Worm (Caenorhabditis elegans) whole organism, L1 larva: Measurements from ENCODE around the gene C54E10.7.
"Not testable (repeated sequence)": the region's sequence is repeated elsewhere in the genome, so short reads cannot be mapped to it uniquely, and the experiment has no call there.

ENCODE experiments used
- C04F5.9 ChIP-seq: sonication (generic microtip); optimal IDR thresholded peaks from 2 replicates; lab custom pipeline; 2016; ENCODE audit warnings: missing genetic modification characterization, missing compliant biosample characterization
- C16A3.4 ChIP-seq: fragments of 150-350 bp; optimal IDR thresholded peaks from 2 replicates; lab custom pipeline; 2014; ENCODE audit warnings: missing biosample characterization, missing genetic modification characterization
- aha-1 ChIP-seq: fragments of 150-350 bp; optimal IDR thresholded peaks from 2 replicates; lab custom pipeline; 2014; ENCODE audit warnings: missing biosample characterization, missing genetic modification characterization
- alr-1 ChIP-seq: fragments of 200-800 bp; sonication (Bioruptor generic); optimal IDR thresholded peaks from 2 replicates; lab custom pipeline; 2018; ENCODE audit warnings: borderline replicate concordance, mild to moderate bottlenecking, missing genetic modification characterization, missing compliant biosample characterization
- aly-2 ChIP-seq: fragments of 150-350 bp; optimal IDR thresholded peaks from 2 replicates; lab custom pipeline; 2014; ENCODE audit warnings: missing biosample characterization, missing genetic modification characterization
- ama-1 ChIP-seq: fragments of 150-350 bp; optimal IDR thresholded peaks from 2 replicates; lab custom pipeline; 2014
- blmp-1 ChIP-seq: fragments of 150-350 bp; optimal IDR thresholded peaks from 2 replicates; lab custom pipeline; 2014; ENCODE audit warnings: missing biosample characterization, missing genetic modification characterization
- ceh-8 ChIP-seq: fragments of 200-800 bp; sonication (Bioruptor generic); optimal IDR thresholded peaks from 2 replicates; lab custom pipeline; 2018; ENCODE audit warnings: mild to moderate bottlenecking, missing genetic modification characterization, moderate library complexity, missing compliant biosample characterization
- ceh-90 ChIP-seq: sonication (generic microtip); optimal IDR thresholded peaks from 2 replicates; lab custom pipeline; 2016; ENCODE audit warnings: missing genetic modification characterization, missing compliant biosample characterization
- ces-1 ChIP-seq: fragments of 150-350 bp; optimal IDR thresholded peaks from 2 replicates; lab custom pipeline; 2014; ENCODE audit warnings: missing biosample characterization, missing genetic modification reagents, missing genetic modification characterization
- dpl-1 ChIP-seq, 3 experiments: fragments of 150-350 bp in 2 of 3; sonication (generic microtip) in 1 of 3; optimal IDR thresholded peaks; 2 replicates each; lab custom pipeline; 2014 to 2017; ENCODE audit warnings: missing biosample characterization in 3 of 3, missing genetic modification characterization in 3 of 3, missing genetic modification reagents in 3 of 3
- dsc-1 ChIP-seq: sonication (generic microtip); optimal IDR thresholded peaks from 2 replicates; lab custom pipeline; 2016; ENCODE audit warnings: mild to moderate bottlenecking, missing genetic modification characterization, missing compliant biosample characterization
- efl-1 ChIP-seq, 4 experiments: fragments of 150-350 bp; optimal IDR thresholded peaks in 3 of 4; peaks in 1 of 4; 1 replicate in 1 of 4; 2 replicates in 3 of 4; lab custom pipeline; 2014; ENCODE audit warnings: missing biosample characterization in 2 of 4, missing genetic modification characterization in 2 of 4, missing genetic modification reagents in 2 of 4
- egl-13 ChIP-seq: sonication (generic microtip); optimal IDR thresholded peaks from 2 replicates; lab custom pipeline; 2016; ENCODE audit warnings: missing genotype, missing genetic modification reagents, missing genetic modification characterization, missing compliant biosample characterization
- egl-27 ChIP-seq, 2 experiments: fragments of 150-350 bp in 1 of 2; sonication (generic microtip); optimal IDR thresholded peaks; 3 replicates each; lab custom pipeline; 2017 to 2018; ENCODE audit warnings: missing biosample characterization in 2 of 2, missing genetic modification characterization in 2 of 2, missing genetic modification reagents in 2 of 2
- ets-5 ChIP-seq: fragments of 200-800 bp; sonication (Bioruptor generic); IDR thresholded peaks from 2 replicates; pipeline ENCODE4 v1.3.6; 2022; ENCODE audit warnings: missing genetic modification characterization, missing compliant biosample characterization
- fkh-4 ChIP-seq: sonication (generic microtip); optimal IDR thresholded peaks from 2 replicates; lab custom pipeline; 2016; ENCODE audit warnings: missing compliant biosample characterization, missing genetic modification characterization, borderline replicate concordance
- fos-1 ChIP-seq: fragments of 150-350 bp; optimal IDR thresholded peaks from 2 replicates; lab custom pipeline; 2014; ENCODE audit warnings: missing biosample characterization, missing genetic modification characterization
- hlh-17 ChIP-seq: fragments of 200-800 bp; sonication (Bioruptor generic); optimal IDR thresholded peaks from 2 replicates; lab custom pipeline; 2018; ENCODE audit warnings: missing genetic modification characterization, mild to moderate bottlenecking, missing compliant biosample characterization, moderate library complexity, borderline replicate concordance
- irx-1 ChIP-seq: sonication (generic microtip); optimal IDR thresholded peaks from 2 replicates; lab custom pipeline; 2016; ENCODE audit warnings: missing genetic modification characterization, missing compliant biosample characterization
- isw-1 ChIP-seq: fragments of 200-800 bp; sonication (Bioruptor generic); IDR thresholded peaks from 2 replicates; pipeline ENCODE4 v1.3.6; 2022; ENCODE audit warnings: missing genetic modification characterization, missing compliant biosample characterization
- lsy-2 ChIP-seq, 2 experiments: fragments of 150-350 bp; optimal IDR thresholded peaks; 2 replicates each; lab custom pipeline; 2014; ENCODE audit warnings: missing biosample characterization in 2 of 2, missing genetic modification characterization in 2 of 2
- mdl-1 ChIP-seq, 2 experiments: fragments of 150-350 bp; optimal IDR thresholded peaks; 2 replicates each; lab custom pipeline; 2014 to 2017; ENCODE audit warnings: missing biosample characterization in 2 of 2, missing genetic modification characterization in 2 of 2, inconsistent platforms in 1 of 2
- mef-2 ChIP-seq: fragments of 150-350 bp; optimal IDR thresholded peaks from 2 replicates; lab custom pipeline; 2014; ENCODE audit warnings: missing biosample characterization, missing genetic modification characterization
- nhr-11 ChIP-seq: fragments of 150-350 bp; optimal IDR thresholded peaks from 2 replicates; lab custom pipeline; 2014; ENCODE audit warnings: missing biosample characterization, missing genetic modification characterization
- nhr-20 ChIP-seq: sonication (generic microtip); optimal IDR thresholded peaks from 2 replicates; lab custom pipeline; 2016; ENCODE audit warnings: mild to moderate bottlenecking, missing genetic modification characterization, missing compliant biosample characterization
- nhr-237 ChIP-seq: fragments of 150-350 bp; optimal IDR thresholded peaks from 2 replicates; lab custom pipeline; 2014; ENCODE audit warnings: missing biosample characterization, missing genetic modification characterization
- nhr-47 ChIP-seq: sonication (generic microtip); optimal IDR thresholded peaks from 2 replicates; lab custom pipeline; 2016; ENCODE audit warnings: mild to moderate bottlenecking, missing genetic modification characterization, moderate library complexity, missing compliant biosample characterization
- nhr-84 ChIP-seq: sonication (generic microtip); optimal IDR thresholded peaks from 2 replicates; lab custom pipeline; 2017; ENCODE audit warnings: missing biosample characterization, missing genetic modification characterization
- pag-3 ChIP-seq: sonication (generic microtip); optimal IDR thresholded peaks from 2 replicates; lab custom pipeline; 2017; ENCODE audit warnings: missing genetic modification characterization, mild to moderate bottlenecking, missing compliant biosample characterization, antibody characterized with exemption, borderline replicate concordance; ENCODE audit not compliant: insufficient read depth
- pax-3 ChIP-seq: fragments of 200-800 bp; sonication (Bioruptor generic); optimal IDR thresholded peaks from 2 replicates; lab custom pipeline; 2018; ENCODE audit warnings: mild to moderate bottlenecking, missing genetic modification characterization, moderate library complexity, missing compliant biosample characterization
- snpc-4 ChIP-seq: fragments of 150-350 bp; optimal IDR thresholded peaks from 2 replicates; lab custom pipeline; 2014; ENCODE audit warnings: missing biosample characterization, missing genetic modification characterization
- sox-4 ChIP-seq: sonication (generic microtip); optimal IDR thresholded peaks from 2 replicates; lab custom pipeline; 2016; ENCODE audit warnings: missing genetic modification characterization, missing compliant biosample characterization
- swsn-7 ChIP-seq: sonication (generic microtip); optimal IDR thresholded peaks from 2 replicates; lab custom pipeline; 2016; ENCODE audit warnings: missing genetic modification characterization, missing compliant biosample characterization
- tlp-1 ChIP-seq: fragments of 150-350 bp; optimal IDR thresholded peaks from 2 replicates; lab custom pipeline; 2014; ENCODE audit warnings: missing biosample characterization, missing genetic modification characterization
- unc-30 ChIP-seq: sonication (generic microtip); optimal IDR thresholded peaks from 2 replicates; lab custom pipeline; 2017; ENCODE audit warnings: missing biosample characterization, missing genetic modification characterization
- unc-62 ChIP-seq: fragments of 150-350 bp; optimal IDR thresholded peaks from 2 replicates; lab custom pipeline; 2014; ENCODE audit warnings: missing biosample characterization, missing genetic modification reagents, missing genetic modification characterization
- unc-86 ChIP-seq: sonication (generic microtip); optimal IDR thresholded peaks from 2 replicates; lab custom pipeline; 2016; ENCODE audit warnings: missing genetic modification characterization, missing compliant biosample characterization
- unc-98 ChIP-seq: fragments of 200-800 bp; sonication (Bioruptor generic); IDR thresholded peaks from 2 replicates; pipeline ENCODE4 v1.3.6; 2022; ENCODE audit warnings: missing genetic modification characterization, missing compliant biosample characterization
- vab-15 ChIP-seq: sonication (generic microtip); optimal IDR thresholded peaks from 2 replicates; lab custom pipeline; 2017; ENCODE audit warnings: missing genotype, mild to moderate bottlenecking, missing genetic modification characterization, missing compliant biosample characterization
- xbp-1 ChIP-seq: sonication (generic microtip); optimal IDR thresholded peaks from 2 replicates; lab custom pipeline; 2016; ENCODE audit warnings: missing genetic modification characterization, missing compliant biosample characterization
- zag-1 ChIP-seq: fragments of 150-350 bp; optimal IDR thresholded peaks from 2 replicates; lab custom pipeline; 2014; ENCODE audit warnings: missing biosample characterization, missing genetic modification characterization
- zip-4 ChIP-seq: fragments of 200-800 bp; sonication (Bioruptor generic); optimal IDR thresholded peaks from 2 replicates; lab custom pipeline; 2018; ENCODE audit warnings: mild to moderate bottlenecking, missing genetic modification characterization, moderate library complexity, missing compliant biosample characterization
- ztf-4 ChIP-seq: fragments of 150-350 bp; optimal IDR thresholded peaks from 2 replicates; lab custom pipeline; 2014; ENCODE audit warnings: missing biosample characterization, missing genetic modification characterization

Gene C54E10.7

ce11 chrV:18811360-18811759, at the start of gene C54E10.7:
C54E10.7 (plus strand) TSS chrV:18811660.
- TF ChIP-seq zip-4 (GFP tag; lab: Kevin White, UChicago) (no peak), ztf-4 (tag; lab: Kevin White, UChicago) (no peak), ama-1 (lab: Kevin White, UChicago) (no peak), unc-86 (tag; lab: Kevin White, UChicago) (no peak), pag-3 (no peak), nhr-20 (no peak), nhr-11 (tag; lab: Kevin White, UChicago) (no peak), irx-1 (tag; lab: Kevin White, UChicago) (no peak), pax-3 (no peak), mdl-1 (tag; optimal IDR thresholded peaks at IDR 0.05; lab: Kevin White, UChicago) (no peak), tlp-1 (no peak)

ce11 chrV:18762044-18762443, 49.4 kb upstream of the C54E10.7 start, which contains the start of gene F11D11.22:
F11D11.22 (plus strand) TSS chrV:18762344.
- not testable (repeated sequence) for TF ChIP-seq C04F5.9 (tag; lab: Kevin White, UChicago); egl-27 (tag; optimal IDR thresholded peaks at IDR 0.05; lab: Kevin White, UChicago); fos-1 (tag; lab: Kevin White, UChicago)
- TF ChIP-seq, all 84 proteins: peak for 0; not testable (repeated sequence) for 84

ce11 chrV:18769902-18770301, 41.6 kb upstream of the C54E10.7 start:
- TF ChIP-seq blmp-1 (tag; lab: Kevin White, UChicago) (no peak), fos-1 (tag; lab: Kevin White, UChicago) (no peak), hlh-17 (GFP tag; lab: Kevin White, UChicago) (no peak), nhr-84 (tag; lab: Kevin White, UChicago) (no peak), nhr-237 (tag; lab: Kevin White, UChicago) (no peak), ets-5 (no peak), egl-13 (no peak), isw-1 (GFP tag; lab: Robert Waterston, UW) (no peak), lsy-2 (tag; optimal IDR thresholded peaks at IDR 0.05; lab: Kevin White, UChicago) (no peak), fkh-4 (tag; lab: Kevin White, UChicago) (no peak), ceh-90 (tag; lab: Kevin White, UChicago) (no peak), alr-1 (tag; lab: Kevin White, UChicago) (no peak), unc-30 (tag; lab: Kevin White, UChicago) (no peak), dsc-1 (tag; lab: Kevin White, UChicago) (no peak), C04F5.9 (tag; lab: Kevin White, UChicago) (no peak)

ce11 chrV:18770623-18771022, 40.8 kb upstream of the C54E10.7 start, which contains the start of gene clec-255:
clec-255 (minus strand) TSS chrV:18770723.
- TF ChIP-seq fkh-4 (tag; lab: Kevin White, UChicago) (no peak), ces-1 (GFP tag; lab: Kevin White, UChicago) (no peak), ceh-8 (no peak), nhr-47 (tag; lab: Kevin White, UChicago) (no peak), nhr-20 (no peak), egl-27 (tag; optimal IDR thresholded peaks at IDR 0.05; lab: Kevin White, UChicago) (no peak), pax-3 (no peak), tlp-1 (no peak)

ce11 chrV:18771390-18771789, 40.1 kb upstream of the C54E10.7 start, which contains the start of gene clec-256:
clec-256 (plus strand) TSS chrV:18771690.
- TF ChIP-seq ceh-8 (no peak), zag-1 (tag; lab: Kevin White, UChicago) (no peak), mef-2 (tag; lab: Kevin White, UChicago) (no peak), dsc-1 (tag; lab: Kevin White, UChicago) (no peak), swsn-7 (tag; lab: Kevin White, UChicago) (no peak), C16A3.4 (tag; lab: Kevin White, UChicago) (no peak), sox-4 (tag; lab: Kevin White, UChicago) (no peak), mdl-1 (tag; optimal IDR thresholded peaks at IDR 0.05; lab: Kevin White, UChicago) (no peak), unc-62 (GFP tag; lab: Kevin White, UChicago) (no peak), unc-98 (GFP tag; lab: Robert Waterston, UW) (no peak), vab-15 (tag; lab: Kevin White, UChicago) (no peak), hlh-17 (GFP tag; lab: Kevin White, UChicago) (no peak), dpl-1 (GFP tag; optimal IDR thresholded peaks at IDR 0.05; lab: Kevin White, UChicago) (no peak), snpc-4 (tag; lab: Kevin White, UChicago) (no peak), pax-3 (no peak), efl-1 (optimal IDR thresholded peaks at IDR 0.05; lab: Kevin White, UChicago) (no peak), efl-1 (GFP tag; optimal IDR thresholded peaks at IDR 0.05 in 1 of 2; lab: Kevin White, UChicago) (no peak), zip-4 (GFP tag; lab: Kevin White, UChicago) (no peak), aha-1 (tag; lab: Kevin White, UChicago) (no peak), aly-2 (tag; lab: Kevin White, UChicago) (no peak), xbp-1 (no peak)
